Fruit fly (Drosophila melanogaster) whole organism, embryonic: ENCODE results near the gene Art3.

Experiments
- CG10267 ChIP-seq: fragments of 200-800 bp; sonication (Bioruptor generic); optimal IDR thresholded peaks from 2 replicates; lab custom pipeline; 2018; ENCODE audit warnings: missing biosample characterization, mild to moderate bottlenecking, missing genetic modification characterization, moderate library complexity
- CG10274 ChIP-seq: fragments of 200-800 bp; sonication (Bioruptor generic); optimal IDR thresholded peaks from 3 replicates; lab custom pipeline; 2017; ENCODE audit warnings: missing biosample characterization, mild to moderate bottlenecking, missing genetic modification characterization
- CG11560 ChIP-seq: fragments of 200-800 bp; sonication (Bioruptor generic); IDR thresholded peaks from 3 replicates; pipeline ENCODE4 v1.3.6; 2022; ENCODE audit warnings: missing biosample characterization, missing genetic modification characterization
- CG13894 ChIP-seq: fragments of 200-800 bp; sonication (Bioruptor generic); optimal IDR thresholded peaks from 3 replicates; lab custom pipeline; 2018; ENCODE audit warnings: missing biosample characterization, mild to moderate bottlenecking, missing genetic modification characterization, moderate library complexity
- CG15269 ChIP-seq: fragments of 200-800 bp; sonication (Bioruptor generic); optimal IDR thresholded peaks from 2 replicates; lab custom pipeline; 2018; ENCODE audit warnings: missing biosample characterization, mild to moderate bottlenecking, missing genetic modification characterization, moderate library complexity
- CG15601 ChIP-seq: fragments of 200-800 bp; sonication (Bioruptor generic); optimal IDR thresholded peaks from 3 replicates; lab custom pipeline; 2019; ENCODE audit warnings: missing biosample characterization, mild to moderate bottlenecking, missing genetic modification characterization, moderate library complexity
- CG17186 ChIP-seq: fragments of 200-800 bp; sonication (Bioruptor generic); optimal IDR thresholded peaks from 3 replicates; lab custom pipeline; 2017; ENCODE audit warnings: missing biosample characterization, missing genetic modification reagents, missing genetic modification characterization
- CG17328 ChIP-seq: fragments of 200-800 bp; sonication (Bioruptor generic); IDR thresholded peaks from 2 replicates; pipeline ENCODE4 v1.3.6; 2022; ENCODE audit warnings: missing biosample characterization, missing genetic modification characterization
- CG17359 ChIP-seq: fragments of 200-800 bp; sonication (Bioruptor generic); optimal IDR thresholded peaks from 3 replicates; lab custom pipeline; 2018; ENCODE audit warnings: missing biosample characterization, mild to moderate bottlenecking, missing genetic modification characterization, moderate library complexity
- CG17802 ChIP-seq: fragments of 200-800 bp; sonication (Bioruptor generic); optimal IDR thresholded peaks from 2 replicates; lab custom pipeline; 2018; ENCODE audit warnings: missing biosample characterization, mild to moderate bottlenecking, missing genetic modification characterization, moderate library complexity
- CG17912 ChIP-seq: fragments of 200-800 bp; sonication (Bioruptor generic); optimal IDR thresholded peaks from 2 replicates; lab custom pipeline; 2018; ENCODE audit warnings: missing biosample characterization, mild to moderate bottlenecking, missing genetic modification characterization
- CG33557 ChIP-seq: fragments of 200-800 bp; sonication (Bioruptor generic); optimal IDR thresholded peaks from 2 replicates; lab custom pipeline; 2019; ENCODE audit warnings: missing biosample characterization, mild to moderate bottlenecking, missing genetic modification characterization, moderate library complexity
- CG4707 ChIP-seq: fragments of 200-800 bp; sonication (Bioruptor generic); optimal IDR thresholded peaks from 2 replicates; lab custom pipeline; 2018; ENCODE audit warnings: missing biosample characterization, mild to moderate bottlenecking, missing genetic modification characterization, moderate library complexity
- CG7556 ChIP-seq: fragments of 200-800 bp; sonication (Bioruptor generic); optimal IDR thresholded peaks from 2 replicates; lab custom pipeline; 2017; ENCODE audit warnings: missing biosample characterization, mild to moderate bottlenecking, missing genetic modification characterization
- CG9437 ChIP-seq: fragments of 200-800 bp; sonication (Bioruptor generic); optimal IDR thresholded peaks from 2 replicates; lab custom pipeline; 2018; ENCODE audit warnings: missing biosample characterization, mild to moderate bottlenecking, missing genetic modification characterization
- CrebB ChIP-seq: fragments of 200-800 bp; sonication (Bioruptor generic); optimal IDR thresholded peaks from 3 replicates; lab custom pipeline; 2018; ENCODE audit warnings: missing biosample characterization, mild to moderate bottlenecking, missing genetic modification characterization
- Dad ChIP-seq: fragments of 200-800 bp; sonication (Bioruptor generic); optimal IDR thresholded peaks from 3 replicates; lab custom pipeline; 2016; ENCODE audit warnings: missing biosample characterization, missing genetic modification characterization
- Dip2 ChIP-seq: fragments of 200-800 bp; sonication (Bioruptor generic); IDR thresholded peaks from 2 replicates; pipeline ENCODE4 v1.3.6; 2022; ENCODE audit warnings: missing biosample characterization, missing genetic modification characterization
- MTF-1 ChIP-seq: fragments of 200-800 bp; sonication (Bioruptor generic); optimal IDR thresholded peaks from 2 replicates; lab custom pipeline; 2018; ENCODE audit warnings: missing biosample characterization, mild to moderate bottlenecking, missing genetic modification characterization, borderline replicate concordance
- Meics ChIP-seq: fragments of 200-800 bp; sonication (Bioruptor generic); optimal IDR thresholded peaks from 2 replicates; lab custom pipeline; 2017; ENCODE audit warnings: missing biosample characterization, mild to moderate bottlenecking, missing genetic modification characterization
- Nf-YA ChIP-seq: fragments of 200-800 bp; sonication (Bioruptor generic); IDR thresholded peaks from 2 replicates; pipeline ENCODE4 v1.3.6; 2022; ENCODE audit warnings: missing biosample characterization, missing genetic modification characterization
- Nf-YC ChIP-seq: fragments of 200-800 bp; optimal IDR thresholded peaks from 3 replicates; lab custom pipeline; 2019; ENCODE audit warnings: missing biosample characterization, mild to moderate bottlenecking, missing genetic modification characterization, moderate library complexity
- Six4 ChIP-seq: fragments of 200-800 bp; sonication (Bioruptor generic); optimal IDR thresholded peaks from 2 replicates; lab custom pipeline; 2016; ENCODE audit warnings: missing biosample characterization, missing genetic modification characterization
- Sox102F ChIP-seq: fragments of 200-800 bp; sonication (Bioruptor generic); optimal IDR thresholded peaks from 2 replicates; lab custom pipeline; 2018; ENCODE audit warnings: missing biosample characterization, mild to moderate bottlenecking, missing genetic modification characterization, moderate library complexity
- Taf1 ChIP-seq: fragments of 200-800 bp; sonication (Bioruptor generic); IDR thresholded peaks from 2 replicates; pipeline ENCODE4 v1.3.6; 2022; ENCODE audit warnings: missing biosample characterization, missing genetic modification characterization
- Tbp ChIP-seq: fragments of >200 bp; optimal IDR thresholded peaks from 2 replicates; lab custom pipeline; 2018; ENCODE audit warnings: missing biosample characterization, missing genetic modification characterization
- ato ChIP-seq: fragments of 200-800 bp; sonication (Bioruptor generic); IDR thresholded peaks from 2 replicates; pipeline ENCODE4 v1.3.6; 2022; ENCODE audit warnings: missing biosample characterization, missing genetic modification characterization; ENCODE audit not compliant: partially characterized antibody
- bigmax ChIP-seq: fragments of 200-800 bp; sonication (Bioruptor generic); optimal IDR thresholded peaks from 2 replicates; lab custom pipeline; 2018; ENCODE audit warnings: missing biosample characterization, mild to moderate bottlenecking, missing genetic modification characterization
- bsh ChIP-seq, 2 experiments: fragments of 200-800 bp; sonication (Bioruptor generic); optimal IDR thresholded peaks; 2 replicates each; lab custom pipeline; 2017 to 2018; ENCODE audit warnings: mild to moderate bottlenecking in 2 of 2, missing biosample characterization in 2 of 2, missing genetic modification characterization in 2 of 2, moderate library complexity in 1 of 2
- cas ChIP-seq: fragments of 200-800 bp; sonication (Bioruptor generic); IDR thresholded peaks from 2 replicates; pipeline ENCODE4 v1.3.6; 2022; ENCODE audit warnings: missing biosample characterization, missing genetic modification characterization
- chif ChIP-seq, 2 experiments: fragments of 200-800 bp; sonication (Bioruptor generic); optimal IDR thresholded peaks; 3 replicates each; lab custom pipeline; 2016; ENCODE audit warnings: missing biosample characterization in 2 of 2, missing genetic modification characterization in 2 of 2
- crp ChIP-seq, 2 experiments: fragments of 200-800 bp; sonication (Bioruptor generic); optimal IDR thresholded peaks; 2 replicates in 1 of 2; 3 replicates in 1 of 2; lab custom pipeline; 2017; ENCODE audit warnings: missing biosample characterization in 2 of 2, missing genetic modification characterization in 2 of 2, mild to moderate bottlenecking in 1 of 2, moderate library complexity in 1 of 2
- dysf ChIP-seq: fragments of 200-800 bp; sonication (Bioruptor generic); IDR thresholded peaks from 3 replicates; pipeline ENCODE4 v1.3.6; 2022; ENCODE audit warnings: missing biosample characterization, missing genetic modification characterization
- emc ChIP-seq: fragments of 200-800 bp; sonication (Bioruptor generic); optimal IDR thresholded peaks from 2 replicates; lab custom pipeline; 2016; ENCODE audit warnings: missing biosample characterization, missing genetic modification characterization
- esg ChIP-seq: fragments of 200-800 bp; sonication (Bioruptor generic); conservative IDR thresholded peaks from 2 replicates; pipeline ENCODE4 v1.3.6; 2022; ENCODE audit warnings: missing biosample characterization, missing genetic modification characterization
- fru ChIP-seq: fragments of >200 bp; optimal IDR thresholded peaks from 2 replicates; lab custom pipeline; 2017
- ftz-f1 ChIP-seq: fragments of 200-800 bp; sonication (Bioruptor generic); optimal IDR thresholded peaks from 2 replicates; lab custom pipeline; 2016; ENCODE audit warnings: missing biosample characterization, missing genetic modification characterization
- gce ChIP-seq: fragments of 200-800 bp; sonication (Bioruptor generic); IDR thresholded peaks from 3 replicates; pipeline ENCODE4 v1.3.6; 2022; ENCODE audit warnings: missing biosample characterization, missing genetic modification characterization
- pan ChIP-seq, 4 experiments: fragments of >200 bp in 3 of 4; fragments of 200-800 bp in 1 of 4; sonication (Bioruptor generic) in 1 of 4; optimal IDR thresholded peaks in 3 of 4; IDR thresholded peaks in 1 of 4; 2 replicates each; pipeline versions ENCODE4 v1.3.6 to Lab custom; 2017 to 2022; ENCODE audit warnings: missing biosample characterization in 2 of 4, missing genetic modification characterization in 2 of 4, mixed read lengths in 1 of 4
- phol ChIP-seq: fragments of 200-800 bp; sonication (Bioruptor generic); optimal IDR thresholded peaks from 3 replicates; lab custom pipeline; 2018; ENCODE audit warnings: missing biosample characterization, mild to moderate bottlenecking, missing genetic modification characterization, moderate library complexity
- pita ChIP-seq: fragments of 200-800 bp; sonication (Bioruptor generic); optimal IDR thresholded peaks from 2 replicates; lab custom pipeline; 2017; ENCODE audit warnings: missing biosample characterization, mild to moderate bottlenecking, missing genetic modification characterization
- ro ChIP-seq: fragments of 200-800 bp; sonication (Bioruptor generic); IDR thresholded peaks from 2 replicates; pipeline ENCODE4 v1.3.6; 2022; ENCODE audit warnings: missing biosample characterization, missing genetic modification characterization
- row ChIP-seq: fragments of 200-800 bp; sonication (Bioruptor generic); IDR thresholded peaks from 3 replicates; pipeline ENCODE4 v1.3.6; 2022; ENCODE audit warnings: missing biosample characterization, missing genetic modification characterization
- tap ChIP-seq: fragments of 200-800 bp; optimal IDR thresholded peaks from 3 replicates; lab custom pipeline; 2019; ENCODE audit warnings: missing biosample characterization, mild to moderate bottlenecking, missing genetic modification characterization, moderate library complexity
- tin ChIP-seq: fragments of 200-800 bp; sonication (Bioruptor generic); optimal IDR thresholded peaks from 3 replicates; lab custom pipeline; 2016; ENCODE audit warnings: missing biosample characterization, missing genetic modification characterization
- trh ChIP-seq: fragments of 200-800 bp; sonication (Bioruptor generic); optimal IDR thresholded peaks from 2 replicates; lab custom pipeline; 2016; ENCODE audit warnings: missing biosample characterization, missing genetic modification characterization
- unc-4 ChIP-seq: fragments of 200-800 bp; sonication (Bioruptor generic); IDR thresholded peaks from 2 replicates; pipeline ENCODE4 v1.3.6; 2022; ENCODE audit warnings: missing biosample characterization, missing genetic modification characterization; ENCODE audit not compliant: partially characterized antibody
- wor ChIP-seq: fragments of 200-800 bp; sonication (Bioruptor generic); IDR thresholded peaks from 2 replicates; pipeline ENCODE4 v1.3.6; 2022; ENCODE audit warnings: missing biosample characterization, missing genetic modification characterization

Gene Art3

dm6 chr3R:15208712-15209499, 20.3 kb downstream of the Art3 start, which contains the start of the genes Spn88Eb and Mau2 (continued):
- TF ChIP-seq Nf-YC (tag; lab: Kevin White, UChicago) (peak; percentile 67), CG15601 (tag; lab: Kevin White, UChicago) (peak; percentile 96), trh (no peak), CG17802 (tag; lab: Kevin White, UChicago) (peak; percentile 98), Taf1 (GFP tag; lab: Robert Waterston, UW) (no peak; the same call in 1 of the 2 replicates), ato (GFP tag; lab: Robert Waterston, UW) (peak; percentile 23; the same call in 1 of the 2 replicates), CG4707 (GFP tag; lab: Kevin White, UChicago) (no peak), fru (lab: Kevin White, UChicago) (no peak), chif (GFP tag; optimal IDR thresholded peaks at IDR 0.05; lab: Kevin White, UChicago) (peak; percentile 39 to 55), bigmax (GFP tag; lab: Kevin White, UChicago) (no peak), phol (peak; percentile 64), MTF-1 (GFP tag; lab: Kevin White, UChicago) (peak; percentile 4), emc (GFP tag; lab: Kevin White, UChicago) (no peak), Tbp (GFP tag; lab: Kevin White, UChicago) (no peak), CG17186 (GFP tag; lab: Kevin White, UChicago) (peak; percentile 52), Dip2 (no peak), crp (GFP tag; optimal IDR thresholded peaks at IDR 0.05; lab: Kevin White, UChicago) (peak in 1 of 2 experiments; percentile 48), tap (tag; lab: Kevin White, UChicago) (no peak), Six4 (GFP tag; lab: Kevin White, UChicago) (peak; percentile 38), cas (GFP tag; lab: Robert Waterston, UW) (peak; percentile 47; the same call in 1 of the 2 replicates), row (peak; percentile 97), wor (GFP tag; lab: Robert Waterston, UW) (no peak), bsh (GFP tag; optimal IDR thresholded peaks at IDR 0.05; lab: Kevin White, UChicago) (peak in 1 of 2 experiments; percentile 46), CG15269 (tag; lab: Kevin White, UChicago) (no peak), dysf (GFP tag; lab: Robert Waterston, UW) (peak; percentile 80), CrebB (tag; lab: Kevin White, UChicago) (peak; percentile 22), CG13894 (tag; lab: Kevin White, UChicago) (no peak), Dad (GFP tag; lab: Kevin White, UChicago) (peak; percentile 69), CG10267 (peak; percentile 94), CG7556 (GFP tag; lab: Kevin White, UChicago) (peak; percentile 59), ftz-f1 (peak; percentile 90), CG33557 (GFP tag; lab: Kevin White, UChicago) (peak; percentile 29), Meics (GFP tag; lab: Kevin White, UChicago) (peak; percentile 64), Sox102F (GFP tag; lab: Kevin White, UChicago) (no peak), CG11560 (0 out of 3 replicates have a peak, but pooled peaks have one; percentile 47), CG17328 (GFP tag; lab: Robert Waterston, UW) (peak; percentile 53), CG9437 (GFP tag; lab: Kevin White, UChicago) (peak; percentile 38), CG17912 (GFP tag; lab: Kevin White, UChicago) (peak; percentile 26), CG10274 (no peak), Nf-YA (GFP tag; lab: Robert Waterston, UW) (0 out of 2 replicates have a peak, but pooled peaks have one; percentile 30), pan (optimal IDR thresholded peaks at IDR 0.05; lab: Kevin White, UChicago) (no peak), pan (GFP tag; optimal IDR thresholded peaks at IDR 0.05 in 1 of 2, IDR thresholded peaks at IDR 0.05 in 1 of 2) (peak in 1 of 2 experiments; percentile 72), gce (GFP tag; lab: Robert Waterston, UW) (no peak), CG17359 (tag; lab: Kevin White, UChicago) (peak; percentile 43), ro (GFP tag; lab: Robert Waterston, UW) (no peak; the same call in 1 of the 2 replicates), unc-4 (peak; percentile 72), tin (GFP tag; lab: Kevin White, UChicago) (peak; percentile 69), esg (GFP tag; lab: Robert Waterston, UW) (0 out of 2 replicates have a peak, but pooled peaks have one; percentile 16), pita (no peak)
